Worm (Caenorhabditis elegans): Measurements from ENCODE around the gene ugt-61.
"Not testable (repeated sequence)": the region's sequence is repeated elsewhere in the genome, so short reads cannot be mapped to it uniquely, and the experiment has no call there.

The ugt-61 gene

ce11 chrV:4754684-4755211, 12.5 kb downstream of the ugt-61 start:
- peak; percentile 16; the same call in 1 of the 2 replicates for TF ChIP-seq pha-4 (GFP tag; IDR thresholded peaks at IDR 0.05)
- TF ChIP-seq pha-4 (tag; optimal IDR thresholded peaks at IDR 0.05): no peak
- no peak for TF ChIP-seq jun-1 (tag; optimal IDR thresholded peaks at IDR 0.05)
- peak; percentile 91 for TF ChIP-seq set-16 (GFP tag; IDR thresholded peaks at IDR 0.05)
- no peak for TF ChIP-seq nhr-48 (tag; optimal IDR thresholded peaks at IDR 0.05)
- 0 out of 2 replicates have a peak, but pooled peaks have one; percentile 10 for TF ChIP-seq lin-38 (GFP tag; IDR thresholded peaks at IDR 0.05)
- no peak for TF ChIP-seq Y105C5A.15 (GFP tag; IDR thresholded peaks at IDR 0.05)
- TF ChIP-seq egl-43 (GFP tag; IDR thresholded peaks at IDR 0.05): peak; percentile 8; the same call in 1 of the 2 replicates

ce11 chrV:4755308-4756029, 13.2 kb downstream of the ugt-61 start, which contains the start of gene pgl-3:
pgl-3 (plus strand) TSS chrV:4755979.
- TF ChIP-seq F49E8.2 (tag; optimal IDR thresholded peaks at IDR 0.05; ENCODE audit: borderline replicate concordance): peak; percentile 67
- no peak for TF ChIP-seq saeg-2 (GFP tag; IDR thresholded peaks at IDR 0.05)
- no peak for TF ChIP-seq nhr-102 (tag; optimal IDR thresholded peaks at IDR 0.05)
- TF ChIP-seq ZK337.2 (GFP tag; IDR thresholded peaks at IDR 0.05): no peak
- TF ChIP-seq ceh-28 (tag; optimal IDR thresholded peaks at IDR 0.05): no peak
- TF ChIP-seq zag-1 (tag; optimal IDR thresholded peaks at IDR 0.05): no peak
- no peak for TF ChIP-seq lin-15B (tag; optimal IDR thresholded peaks at IDR 0.05)
- TF ChIP-seq T20F7.1 (GFP tag; optimal IDR thresholded peaks at IDR 0.05): no peak
- 0 out of 2 replicates have a peak, but pooled peaks have one; percentile 48 for TF ChIP-seq dmd-8 (GFP tag; IDR thresholded peaks at IDR 0.05)
- no peak for TF ChIP-seq hmg-1.1 (GFP tag; IDR thresholded peaks at IDR 0.05)
- TF ChIP-seq pha-4 (GFP tag; IDR thresholded peaks at IDR 0.05): no peak; the same call in 1 of the 2 replicates
- TF ChIP-seq pha-4 (tag; optimal IDR thresholded peaks at IDR 0.05): no peak
- TF ChIP-seq arid-1 (GFP tag; conservative IDR thresholded peaks at IDR 0.05): no peak
- no peak for TF ChIP-seq dmd-9 (GFP tag; IDR thresholded peaks at IDR 0.05)
- TF ChIP-seq unc-130 (GFP tag; optimal IDR thresholded peaks at IDR 0.05): peak; percentile 6
- no peak for TF ChIP-seq hlh-30 (tag; optimal IDR thresholded peaks at IDR 0.05; ENCODE audit: insufficient read depth)

ce11 chrV:4758019-4758418, 15.8 kb downstream of the ugt-61 start:
- TF ChIP-seq dmd-8 (GFP tag; IDR thresholded peaks at IDR 0.05) (peak; percentile 51; the same call in 1 of the 2 replicates), duxl-1 (tag; optimal IDR thresholded peaks at IDR 0.05; ENCODE audit: poor library complexity) (no peak), set-16 (GFP tag; IDR thresholded peaks at IDR 0.05) (peak; percentile 86)

ce11 chrV:4758540-4758939, 16.3 kb downstream of the ugt-61 start:
- TF ChIP-seq lin-38 (GFP tag; IDR thresholded peaks at IDR 0.05) (peak; percentile 49; the same call in 1 of the 2 replicates), hif-1 (tag; optimal IDR thresholded peaks at IDR 0.05) (no peak)

ce11 chrV:4760674-4761073, 18.5 kb downstream of the ugt-61 start, which contains the start of gene bgnt-1.4:
bgnt-1.4 (plus strand) TSS chrV:4760974.
- TF ChIP-seq T20F7.1 (GFP tag; optimal IDR thresholded peaks at IDR 0.05); F37D6.2 (tag; optimal IDR thresholded peaks at IDR 0.05); lin-13 (GFP tag; optimal IDR thresholded peaks at IDR 0.05): not testable (repeated sequence)

- TF ChIP-seq nhr-25 (tag; optimal IDR thresholded peaks at IDR 0.05; ENCODE audit: borderline replicate concordance, insufficient read depth) (no peak), T20F7.1 (GFP tag; optimal IDR thresholded peaks at IDR 0.05) (no peak), nhr-41 (GFP tag; IDR thresholded peaks at IDR 0.05) (no peak), ctbp-1 (GFP tag; IDR thresholded peaks at IDR 0.05) (no peak), F49E8.2 (tag; optimal IDR thresholded peaks at IDR 0.05; ENCODE audit: borderline replicate concordance) (no peak), ZK546.5 (tag; optimal IDR thresholded peaks at IDR 0.05) (no peak), ceh-28 (tag; optimal IDR thresholded peaks at IDR 0.05) (no peak), nhr-10 (tag; optimal IDR thresholded peaks at IDR 0.05) (no peak), nhr-42 (GFP tag; IDR thresholded peaks at IDR 0.05) (no peak), D1046.2 (GFP tag; IDR thresholded peaks at IDR 0.05) (no peak), dve-1 (tag; optimal IDR thresholded peaks at IDR 0.05; ENCODE audit: insufficient read depth) (no peak), hlh-30 (tag; optimal IDR thresholded peaks at IDR 0.05; ENCODE audit: insufficient read depth) (no peak), ceh-20 (GFP tag; IDR thresholded peaks at IDR 0.05) (no peak)
Measured at ce11 chrV:4766501-4766900, 24.3 kb downstream of the ugt-61 start, which contains the start of gene C18G1.8. C18G1.8 (minus strand) TSS chrV:4766601.

All from whole organism, L4 larva.